Fruit fly (Drosophila melanogaster) whole organism, prepupa: ENCODE data around the gene Hipk.

Experiments
- CG16779 ChIP-seq: fragments of 200-800 bp; sonication (Bioruptor generic); optimal IDR thresholded peaks from 3 replicates; lab custom pipeline; 2017; ENCODE audit warnings: missing biosample characterization, mild to moderate bottlenecking, missing genetic modification characterization
- CG8632 ChIP-seq: fragments of 200-800 bp; sonication (Bioruptor generic); optimal IDR thresholded peaks from 3 replicates; lab custom pipeline; 2016; ENCODE audit warnings: missing biosample characterization, missing genetic modification characterization

DNA sequence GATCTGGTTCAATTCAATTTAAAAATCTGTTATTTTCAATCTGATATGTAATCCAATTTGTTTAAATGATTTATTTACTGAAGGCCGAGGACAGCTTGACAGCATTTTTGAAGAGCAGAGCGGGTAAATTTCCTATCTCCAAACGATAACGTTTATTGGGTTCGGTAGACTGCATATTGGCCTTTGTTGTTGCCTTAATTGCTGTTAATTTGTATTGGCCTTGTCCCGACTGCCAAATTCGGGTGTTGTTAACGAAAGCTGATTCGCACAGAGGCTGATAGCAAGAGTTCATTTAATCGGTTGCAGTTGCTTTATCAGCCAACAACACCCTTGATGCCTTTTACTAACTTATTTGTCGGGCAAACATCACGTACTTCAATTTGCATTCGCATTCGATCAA, 58.2 kb downstream of the Hipk start:
- TF ChIP-seq CG16779 (tag; lab: Kevin White, UChicago) = no peak
- no peak for TF ChIP-seq CG8632 (GFP tag; lab: Kevin White, UChicago)
